Worm (Caenorhabditis elegans) whole organism, L1 larva: Measurements from ENCODE around the gene C56A3.4.

ENCODE experiments used
- C04F5.9 ChIP-seq: sonication (generic microtip); optimal IDR thresholded peaks from 2 replicates; lab custom pipeline; 2016; ENCODE audit warnings: missing genetic modification characterization, missing compliant biosample characterization
- C16A3.4 ChIP-seq: fragments of 150-350 bp; optimal IDR thresholded peaks from 2 replicates; lab custom pipeline; 2014; ENCODE audit warnings: missing biosample characterization, missing genetic modification characterization
- aly-2 ChIP-seq: fragments of 150-350 bp; optimal IDR thresholded peaks from 2 replicates; lab custom pipeline; 2014; ENCODE audit warnings: missing biosample characterization, missing genetic modification characterization
- blmp-1 ChIP-seq: fragments of 150-350 bp; optimal IDR thresholded peaks from 2 replicates; lab custom pipeline; 2014; ENCODE audit warnings: missing biosample characterization, missing genetic modification characterization
- ceh-8 ChIP-seq: fragments of 200-800 bp; sonication (Bioruptor generic); optimal IDR thresholded peaks from 2 replicates; lab custom pipeline; 2018; ENCODE audit warnings: mild to moderate bottlenecking, missing genetic modification characterization, moderate library complexity, missing compliant biosample characterization
- ceh-82 ChIP-seq, 3 experiments: fragments of 150-350 bp in 1 of 3; sonication (generic microtip) in 2 of 3; optimal IDR thresholded peaks; 2 replicates each; lab custom pipeline; 2014 to 2017; ENCODE audit warnings: missing biosample characterization in 3 of 3, missing genetic modification characterization in 3 of 3
- ceh-88 ChIP-seq: fragments of 200-800 bp; sonication (Bioruptor generic); IDR thresholded peaks from 2 replicates; pipeline ENCODE4 v1.3.6; 2022; ENCODE audit warnings: missing genetic modification characterization, missing compliant biosample characterization
- ces-1 ChIP-seq: fragments of 150-350 bp; optimal IDR thresholded peaks from 2 replicates; lab custom pipeline; 2014; ENCODE audit warnings: missing biosample characterization, missing genetic modification reagents, missing genetic modification characterization
- dpl-1 ChIP-seq, 3 experiments: fragments of 150-350 bp in 2 of 3; sonication (generic microtip) in 1 of 3; optimal IDR thresholded peaks; 2 replicates each; lab custom pipeline; 2014 to 2017; ENCODE audit warnings: missing biosample characterization in 3 of 3, missing genetic modification characterization in 3 of 3, missing genetic modification reagents in 3 of 3
- dsc-1 ChIP-seq: sonication (generic microtip); optimal IDR thresholded peaks from 2 replicates; lab custom pipeline; 2016; ENCODE audit warnings: mild to moderate bottlenecking, missing genetic modification characterization, missing compliant biosample characterization
- efl-1 ChIP-seq, 4 experiments: fragments of 150-350 bp; optimal IDR thresholded peaks in 3 of 4; peaks in 1 of 4; 1 replicate in 1 of 4; 2 replicates in 3 of 4; lab custom pipeline; 2014; ENCODE audit warnings: missing biosample characterization in 2 of 4, missing genetic modification characterization in 2 of 4, missing genetic modification reagents in 2 of 4
- egl-13 ChIP-seq: sonication (generic microtip); optimal IDR thresholded peaks from 2 replicates; lab custom pipeline; 2016; ENCODE audit warnings: missing genotype, missing genetic modification reagents, missing genetic modification characterization, missing compliant biosample characterization
- elt-3 ChIP-seq, 6 experiments: fragments of 150-350 bp in 1 of 6; sonication (generic microtip); optimal IDR thresholded peaks; 2 replicates each; lab custom pipeline; 2017 to 2018; ENCODE audit warnings: missing biosample characterization in 6 of 6, missing genetic modification characterization in 6 of 6, inconsistent platforms in 1 of 6
- fkh-4 ChIP-seq: sonication (generic microtip); optimal IDR thresholded peaks from 2 replicates; lab custom pipeline; 2016; ENCODE audit warnings: missing compliant biosample characterization, missing genetic modification characterization, borderline replicate concordance
- fkh-8 ChIP-seq: sonication (generic microtip); optimal IDR thresholded peaks from 2 replicates; lab custom pipeline; 2016; ENCODE audit warnings: mild to moderate bottlenecking, missing genetic modification characterization, missing compliant biosample characterization
- hlh-4 ChIP-seq: sonication (generic microtip); optimal IDR thresholded peaks from 2 replicates; lab custom pipeline; 2016; ENCODE audit warnings: mild to moderate bottlenecking, missing genetic modification characterization, missing compliant biosample characterization
- irx-1 ChIP-seq: sonication (generic microtip); optimal IDR thresholded peaks from 2 replicates; lab custom pipeline; 2016; ENCODE audit warnings: missing genetic modification characterization, missing compliant biosample characterization
- isw-1 ChIP-seq: fragments of 200-800 bp; sonication (Bioruptor generic); IDR thresholded peaks from 2 replicates; pipeline ENCODE4 v1.3.6; 2022; ENCODE audit warnings: missing genetic modification characterization, missing compliant biosample characterization
- lin-15B ChIP-seq: fragments of 150-350 bp; sonication (generic microtip); optimal IDR thresholded peaks from 3 replicates; lab custom pipeline; 2014; ENCODE audit warnings: missing biosample characterization, missing genetic modification characterization
- lin-39 ChIP-seq: fragments of 150-350 bp; optimal IDR thresholded peaks from 2 replicates; lab custom pipeline; 2014; ENCODE audit warnings: missing biosample characterization, missing genetic modification reagents, missing genetic modification characterization
- mab-9 ChIP-seq: fragments of 200-800 bp; sonication (Bioruptor generic); IDR thresholded peaks from 2 replicates; pipeline ENCODE4 v1.3.6; 2022; ENCODE audit warnings: missing genetic modification reagents, missing genetic modification characterization, missing compliant biosample characterization
- mef-2 ChIP-seq: fragments of 150-350 bp; optimal IDR thresholded peaks from 2 replicates; lab custom pipeline; 2014; ENCODE audit warnings: missing biosample characterization, missing genetic modification characterization
- nhr-19 ChIP-seq: fragments of 200-800 bp; sonication (Bioruptor generic); conservative IDR thresholded peaks from 2 replicates; pipeline ENCODE4 v1.3.6; 2022; ENCODE audit warnings: missing genetic modification characterization, missing compliant biosample characterization
- nhr-20 ChIP-seq: sonication (generic microtip); optimal IDR thresholded peaks from 2 replicates; lab custom pipeline; 2016; ENCODE audit warnings: mild to moderate bottlenecking, missing genetic modification characterization, missing compliant biosample characterization
- nhr-237 ChIP-seq: fragments of 150-350 bp; optimal IDR thresholded peaks from 2 replicates; lab custom pipeline; 2014; ENCODE audit warnings: missing biosample characterization, missing genetic modification characterization
- nhr-76 ChIP-seq: sonication (generic microtip); optimal IDR thresholded peaks from 2 replicates; lab custom pipeline; 2017; ENCODE audit warnings: missing biosample characterization, missing genetic modification characterization
- nhr-90 ChIP-seq: sonication (generic microtip); optimal IDR thresholded peaks from 2 replicates; lab custom pipeline; 2016; ENCODE audit warnings: mild to moderate bottlenecking, missing genetic modification characterization, missing compliant biosample characterization; ENCODE audit not compliant: poor library complexity
- pax-3 ChIP-seq: fragments of 200-800 bp; sonication (Bioruptor generic); optimal IDR thresholded peaks from 2 replicates; lab custom pipeline; 2018; ENCODE audit warnings: mild to moderate bottlenecking, missing genetic modification characterization, moderate library complexity, missing compliant biosample characterization
- snpc-4 ChIP-seq: fragments of 150-350 bp; optimal IDR thresholded peaks from 2 replicates; lab custom pipeline; 2014; ENCODE audit warnings: missing biosample characterization, missing genetic modification characterization
- snu-23 ChIP-seq: sonication (generic microtip); optimal IDR thresholded peaks from 2 replicates; lab custom pipeline; 2016; ENCODE audit warnings: missing genetic modification characterization, missing compliant biosample characterization
- sox-4 ChIP-seq: sonication (generic microtip); optimal IDR thresholded peaks from 2 replicates; lab custom pipeline; 2016; ENCODE audit warnings: missing genetic modification characterization, missing compliant biosample characterization
- sptf-1 ChIP-seq: fragments of 150-350 bp; optimal IDR thresholded peaks from 2 replicates; lab custom pipeline; 2014; ENCODE audit warnings: missing biosample characterization, missing genetic modification characterization
- sup-37 ChIP-seq: fragments of 200-800 bp; sonication (Bioruptor generic); optimal IDR thresholded peaks from 2 replicates; lab custom pipeline; 2018; ENCODE audit warnings: mild to moderate bottlenecking, missing genetic modification characterization, missing compliant biosample characterization
- tbx-2 ChIP-seq: sonication (generic microtip); optimal IDR thresholded peaks from 2 replicates; lab custom pipeline; 2016; ENCODE audit warnings: missing genetic modification characterization, missing compliant biosample characterization
- unc-30 ChIP-seq: sonication (generic microtip); optimal IDR thresholded peaks from 2 replicates; lab custom pipeline; 2017; ENCODE audit warnings: missing biosample characterization, missing genetic modification characterization
- unc-62 ChIP-seq: fragments of 150-350 bp; optimal IDR thresholded peaks from 2 replicates; lab custom pipeline; 2014; ENCODE audit warnings: missing biosample characterization, missing genetic modification reagents, missing genetic modification characterization
- unc-86 ChIP-seq: sonication (generic microtip); optimal IDR thresholded peaks from 2 replicates; lab custom pipeline; 2016; ENCODE audit warnings: missing genetic modification characterization, missing compliant biosample characterization
- vab-15 ChIP-seq: sonication (generic microtip); optimal IDR thresholded peaks from 2 replicates; lab custom pipeline; 2017; ENCODE audit warnings: missing genotype, mild to moderate bottlenecking, missing genetic modification characterization, missing compliant biosample characterization
- zip-4 ChIP-seq: fragments of 200-800 bp; sonication (Bioruptor generic); optimal IDR thresholded peaks from 2 replicates; lab custom pipeline; 2018; ENCODE audit warnings: mild to moderate bottlenecking, missing genetic modification characterization, moderate library complexity, missing compliant biosample characterization
- ztf-4 ChIP-seq: fragments of 150-350 bp; optimal IDR thresholded peaks from 2 replicates; lab custom pipeline; 2014; ENCODE audit warnings: missing biosample characterization, missing genetic modification characterization

C56A3.4 gene

DNA sequence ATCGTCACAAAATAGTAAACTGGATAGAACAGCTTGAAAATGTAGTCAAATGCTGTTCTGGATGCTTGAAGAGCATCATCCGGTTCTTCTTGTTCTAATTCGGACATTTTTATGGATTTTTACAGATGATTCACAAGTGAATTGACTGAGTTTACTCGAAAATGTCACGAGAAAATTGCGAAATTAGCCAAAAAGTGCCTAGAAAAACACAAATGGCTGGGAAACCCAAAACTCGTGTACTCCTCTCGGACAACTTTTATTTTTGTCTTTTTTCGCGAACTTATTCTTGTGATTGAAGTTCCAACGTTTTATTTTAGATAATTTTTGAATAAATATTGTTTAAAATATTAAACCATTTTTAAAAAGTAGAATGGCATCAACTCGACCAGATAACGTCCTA lies at the start of gene C56A3.4, which contains the start of gene C56A3.5 (continued):
- TF ChIP-seq sptf-1 (tag; lab: Kevin White, UChicago) = no peak
- no peak for TF ChIP-seq unc-30 (tag; lab: Kevin White, UChicago)
- TF ChIP-seq ceh-82 (tag; optimal IDR thresholded peaks at IDR 0.05; lab: Kevin White, UChicago) = peak; percentile 19 to 60 (median 39)
- peak; percentile 57 for TF ChIP-seq nhr-90 (tag; lab: Kevin White, UChicago)
- no peak for TF ChIP-seq ceh-88 (GFP tag; lab: Robert Waterston, UW)
- TF ChIP-seq nhr-19 (GFP tag; lab: Robert Waterston, UW) = peak; percentile 65
- no peak for TF ChIP-seq hlh-4 (tag; lab: Kevin White, UChicago)
- TF ChIP-seq snu-23 (GFP tag; lab: Kevin White, UChicago) = peak; percentile 62
- no peak for TF ChIP-seq mab-9 (GFP tag; lab: Robert Waterston, UW)
- peak; percentile 68 for TF ChIP-seq fkh-8 (tag; lab: Kevin White, UChicago)
- TF ChIP-seq aly-2 (tag; lab: Kevin White, UChicago) = no peak
- TF ChIP-seq snpc-4 = peak; percentile 49
- TF ChIP-seq nhr-237 (tag; lab: Kevin White, UChicago) = no peak
- TF ChIP-seq ceh-8 = peak; percentile 20
- no peak for TF ChIP-seq vab-15 (tag; lab: Kevin White, UChicago)
- TF ChIP-seq C16A3.4 (tag; lab: Kevin White, UChicago) = peak; percentile 24
- TF ChIP-seq dsc-1 (tag; lab: Kevin White, UChicago) = peak; percentile 55
- no peak for TF ChIP-seq ztf-4 (tag; lab: Kevin White, UChicago)
- no peak for TF ChIP-seq ces-1
- peak; percentile 48 for TF ChIP-seq lin-15B (tag; lab: Kevin White, UChicago)
- TF ChIP-seq elt-3 (tag; optimal IDR thresholded peaks at IDR 0.05; lab: Kevin White, UChicago) = peak in 1 of 6 experiments; percentile 9
- peak; percentile 62 for TF ChIP-seq tbx-2 (tag; lab: Kevin White, UChicago)
- peak; percentile 69 to 75 for TF ChIP-seq efl-1 (optimal IDR thresholded peaks at IDR 0.05; lab: Kevin White, UChicago)
- peak; percentile 81 to 96 for TF ChIP-seq efl-1 (GFP tag; optimal IDR thresholded peaks at IDR 0.05 in 1 of 2; lab: Kevin White, UChicago)

- TF ChIP-seq hlh-4 (tag; lab: Kevin White, UChicago) (no peak), lin-39 (tag; lab: Kevin White, UChicago) (no peak), nhr-20 (no peak), mef-2 (tag; lab: Kevin White, UChicago) (no peak), efl-1 (optimal IDR thresholded peaks at IDR 0.05; lab: Kevin White, UChicago) (no peak), efl-1 (GFP tag; optimal IDR thresholded peaks at IDR 0.05 in 1 of 2; lab: Kevin White, UChicago) (peak in 1 of 2 experiments; percentile 53), snpc-4 (no peak), blmp-1 (tag; lab: Kevin White, UChicago) (peak; percentile 10)
- TF ChIP-seq, all 84 proteins: peak for 2
These were observed 49.3 kb upstream of the C56A3.4 start, which contains the start of gene rdy-2 for ce11 chrV:13600882-13601281. Gene rdy-2 (minus strand): TSS chrV:13600982.

DNA sequence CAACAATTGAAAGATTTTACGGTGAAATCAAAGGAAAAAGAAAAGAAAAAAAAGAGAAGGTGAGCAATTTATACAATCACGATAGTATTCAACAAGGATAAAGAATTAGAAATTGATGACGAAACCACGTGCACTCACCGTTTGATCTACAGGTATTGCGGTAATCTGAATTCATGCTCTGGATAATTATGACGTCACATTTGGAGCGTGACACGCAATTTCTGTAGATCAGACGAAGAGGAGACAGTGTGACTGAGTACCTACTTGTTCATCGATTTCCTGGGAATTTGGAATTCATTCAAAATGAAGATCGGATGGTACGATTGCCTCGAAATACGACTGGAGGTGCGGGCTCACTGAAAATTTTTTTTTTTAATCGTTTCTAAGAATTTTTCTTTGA lies 46.8 kb upstream of the C56A3.4 start:
- no peak for TF ChIP-seq irx-1 (tag; lab: Kevin White, UChicago)
- TF ChIP-seq snu-23 (GFP tag; lab: Kevin White, UChicago) = no peak
- TF ChIP-seq sptf-1 (tag; lab: Kevin White, UChicago) = no peak
- no peak for TF ChIP-seq fkh-4 (tag; lab: Kevin White, UChicago)
- no peak for TF ChIP-seq nhr-19 (GFP tag; lab: Robert Waterston, UW)
- TF ChIP-seq ces-1 = no peak

ce11 chrV:13593083-13593482 lies 41.5 kb upstream of the C56A3.4 start, which contains the start of gene F53F4.4:
Gene F53F4.4 (plus strand): TSS chrV:13593383.
- TF ChIP-seq efl-1 (optimal IDR thresholded peaks at IDR 0.05; lab: Kevin White, UChicago) (no peak), efl-1 (GFP tag; optimal IDR thresholded peaks at IDR 0.05 in 1 of 2; lab: Kevin White, UChicago) (peak in 1 of 2 experiments; percentile 67), isw-1 (no peak), blmp-1 (tag; lab: Kevin White, UChicago) (peak; percentile 59), ceh-82 (tag; optimal IDR thresholded peaks at IDR 0.05; lab: Kevin White, UChicago) (no peak), lin-15B (tag; lab: Kevin White, UChicago) (no peak)

DNA sequence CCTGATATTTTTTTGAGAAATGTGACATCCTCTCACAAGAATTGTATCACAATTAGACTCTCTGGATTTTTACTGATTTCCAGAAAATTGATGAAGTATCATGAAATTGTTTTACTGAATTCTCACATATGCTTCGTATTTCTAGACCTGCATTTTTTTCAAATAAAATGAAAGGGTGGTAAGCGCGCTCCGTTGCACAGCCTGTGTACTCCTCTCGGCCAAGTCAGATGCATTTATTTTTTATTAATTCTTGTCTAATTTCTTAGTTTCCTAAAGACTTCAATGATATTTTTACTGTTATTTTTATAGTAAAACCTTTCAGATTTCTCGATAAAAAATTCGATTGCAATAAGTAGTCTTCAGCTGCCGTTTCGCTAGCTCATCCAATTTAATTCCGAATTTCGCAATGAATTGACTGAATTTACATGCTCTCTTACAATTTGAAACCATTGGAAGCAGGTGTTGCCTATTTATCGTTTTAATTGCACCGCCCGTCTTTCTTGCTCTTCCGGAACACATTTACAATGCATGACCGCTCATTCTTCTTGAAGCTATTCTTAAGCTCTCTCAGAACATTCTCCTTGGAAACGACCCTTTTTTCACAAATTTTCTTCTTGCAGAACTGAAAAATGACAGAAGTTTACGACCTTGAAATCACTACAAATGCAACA lies 40.1 kb upstream of the C56A3.4 start, which contains the start of gene tbcb-1:
TSS of gene tbcb-1 (plus strand) at position 621 of the 671 bp plus-strand sequence.
- TF ChIP-seq elt-3 (tag; optimal IDR thresholded peaks at IDR 0.05; lab: Kevin White, UChicago) (no peak), ces-1 (no peak), sox-4 (tag; lab: Kevin White, UChicago) (no peak), lin-15B (tag; lab: Kevin White, UChicago) (peak; percentile 57), zip-4 (GFP tag; lab: Kevin White, UChicago) (no peak), dpl-1 (GFP tag; optimal IDR thresholded peaks at IDR 0.05; lab: Kevin White, UChicago) (peak; percentile 33 to 74 (median 65)), unc-62 (GFP tag; lab: Kevin White, UChicago) (no peak), unc-86 (no peak), C16A3.4 (tag; lab: Kevin White, UChicago) (no peak), ceh-82 (tag; optimal IDR thresholded peaks at IDR 0.05; lab: Kevin White, UChicago) (peak in 2 of 3 experiments; percentile 35), pax-3 (tag; lab: Kevin White, UChicago) (no peak), mab-9 (GFP tag; lab: Robert Waterston, UW) (no peak), vab-15 (tag; lab: Kevin White, UChicago) (no peak), C04F5.9 (tag; lab: Kevin White, UChicago) (no peak), sup-37 (GFP tag; lab: Kevin White, UChicago) (no peak), irx-1 (tag; lab: Kevin White, UChicago) (peak; percentile 41), egl-13 (peak; percentile 26), nhr-76 (no peak)
